Worm (Caenorhabditis elegans): ENCODE measurements around the gene M176.11.

The M176.11 gene

ce11 chrII:9378174-9378573, 43.9 kb upstream of the M176.11 start:
- no peak for TF ChIP-seq nhr-25 (tag; optimal IDR thresholded peaks at IDR 0.05)
- TF ChIP-seq pha-4 (tag; optimal IDR thresholded peaks at IDR 0.05) = peak; percentile 59
- no peak for TF ChIP-seq lsy-12 (tag; optimal IDR thresholded peaks at IDR 0.05)
- peak; percentile 38 for TF ChIP-seq elt-2 (tag; optimal IDR thresholded peaks at IDR 0.05)

- TF ChIP-seq nhr-23 (tag; optimal IDR thresholded peaks at IDR 0.05) (no peak), nhr-43 (tag; optimal IDR thresholded peaks at IDR 0.05; ENCODE audit: poor library complexity, severe bottlenecking) (no peak), pha-4 (tag; optimal IDR thresholded peaks at IDR 0.05) (no peak), ztf-11 (tag; optimal IDR thresholded peaks at IDR 0.05) (no peak), nhr-25 (tag; optimal IDR thresholded peaks at IDR 0.05) (no peak), ama-1 (optimal IDR thresholded peaks at IDR 0.05) (no peak), tbx-2 (tag; optimal IDR thresholded peaks at IDR 0.05) (no peak)
Measured at ce11 chrII:9379796-9380195, 42.3 kb upstream of the M176.11 start, which contains the start of gene srh-48. srh-48 (plus strand) TSS chrII:9380096.

ce11 chrII:9385241-9385640, 36.8 kb upstream of the M176.11 start, which contains the start of gene C06C3.7:
C06C3.7 (plus strand) TSS chrII:9385541.
- no peak for TF ChIP-seq elt-3 (tag; optimal IDR thresholded peaks at IDR 0.05)
- no peak for TF ChIP-seq eor-1 (tag; optimal IDR thresholded peaks at IDR 0.05)

ce11 chrII:9392724-9393123, 29.3 kb upstream of the M176.11 start, which contains the start of gene lido-17:
lido-17 (minus strand) TSS chrII:9392824.
- TF ChIP-seq nhr-77 (tag; optimal IDR thresholded peaks at IDR 0.05) = no peak
- TF ChIP-seq zag-1 (tag; optimal IDR thresholded peaks at IDR 0.05) = no peak
- TF ChIP-seq snpc-4 (tag; optimal IDR thresholded peaks at IDR 0.05) = no peak
- no peak for TF ChIP-seq ceh-9 (tag; optimal IDR thresholded peaks at IDR 0.05)
- TF ChIP-seq fos-1 (tag; optimal IDR thresholded peaks at IDR 0.05) = no peak
- TF ChIP-seq ztf-4 (tag; optimal IDR thresholded peaks at IDR 0.05) = no peak
- no peak for TF ChIP-seq fkh-2 (tag; optimal IDR thresholded peaks at IDR 0.05)
- no peak for TF ChIP-seq ZK546.5 (tag; optimal IDR thresholded peaks at IDR 0.05)

ce11 chrII:9397496-9397895, 24.6 kb upstream of the M176.11 start, which contains the start of gene Y51B9A.9:
Y51B9A.9 (minus strand) TSS chrII:9397596.
- TF ChIP-seq elt-2 (tag; optimal IDR thresholded peaks at IDR 0.05) = peak; percentile 22
- no peak for TF ChIP-seq ztf-11 (tag; optimal IDR thresholded peaks at IDR 0.05)

ce11 chrII:9398370-9398901, 23.6 kb upstream of the M176.11 start, which contains the start of the genes Y51B9A.14 and Y51B9A.8:
Y51B9A.14 (minus strand) TSS chrII:9398470.
Y51B9A.8 (plus strand) TSS chrII:9398851.
- TF ChIP-seq hmg-11 (tag; optimal IDR thresholded peaks at IDR 0.05) (no peak), nhr-237 (tag; optimal IDR thresholded peaks at IDR 0.05) (no peak), nhr-23 (tag; optimal IDR thresholded peaks at IDR 0.05) (no peak), skn-1 (tag; optimal IDR thresholded peaks at IDR 0.05) (no peak), eor-1 (tag; optimal IDR thresholded peaks at IDR 0.05) (no peak), lin-39 (tag; optimal IDR thresholded peaks at IDR 0.05) (no peak), nhr-76 (tag; optimal IDR thresholded peaks at IDR 0.05) (no peak), fkh-10 (GFP tag; optimal IDR thresholded peaks at IDR 0.05) (no peak), ama-1 (optimal IDR thresholded peaks at IDR 0.05) (no peak), R02D3.7 (tag; optimal IDR thresholded peaks at IDR 0.05) (no peak), nhr-77 (tag; optimal IDR thresholded peaks at IDR 0.05) (no peak), elt-2 (tag; optimal IDR thresholded peaks at IDR 0.05) (no peak)

ce11 chrII:9399746-9400145, 22.3 kb upstream of the M176.11 start, which contains the start of gene Y51B9A.7:
Y51B9A.7 (plus strand) TSS chrII:9400046.
- TF ChIP-seq pha-4 (tag; optimal IDR thresholded peaks at IDR 0.05) = no peak
- no peak for TF ChIP-seq nhr-25 (tag; optimal IDR thresholded peaks at IDR 0.05)
- no peak for TF ChIP-seq elt-1 (tag; optimal IDR thresholded peaks at IDR 0.05)

- TF ChIP-seq elt-2 (tag; optimal IDR thresholded peaks at IDR 0.05) = no peak
- TF ChIP-seq pqm-1 (tag; optimal IDR thresholded peaks at IDR 0.05) = no peak
- TF ChIP-seq lsy-12 (tag; optimal IDR thresholded peaks at IDR 0.05) = no peak
- no peak for TF ChIP-seq ama-1 (optimal IDR thresholded peaks at IDR 0.05)
- TF ChIP-seq elt-3 (tag; optimal IDR thresholded peaks at IDR 0.05) = no peak
- no peak for TF ChIP-seq nhr-77 (tag; optimal IDR thresholded peaks at IDR 0.05)
- TF ChIP-seq egl-27 (tag; optimal IDR thresholded peaks at IDR 0.05) = no peak
- no peak for TF ChIP-seq ceh-82 (tag; optimal IDR thresholded peaks at IDR 0.05)
- no peak for TF ChIP-seq ztf-11 (tag; optimal IDR thresholded peaks at IDR 0.05)
- no peak for TF ChIP-seq eor-1 (tag; optimal IDR thresholded peaks at IDR 0.05)
- no peak for TF ChIP-seq skn-1 (tag; optimal IDR thresholded peaks at IDR 0.05)
Measured at ce11 chrII:9403087-9403486, 19.0 kb upstream of the M176.11 start, which contains the start of gene Y51B9A.6. Y51B9A.6 (minus strand) TSS chrII:9403187.
